Worm (Caenorhabditis elegans) whole organism, midembryonic: ENCODE data around the gene nas-21.
"Not testable (repeated sequence)": the region's sequence is repeated elsewhere in the genome, so short reads cannot be mapped to it uniquely, and the experiment has no call there.

ENCODE experiments used
- T22C8.4 ChIP-seq: fragments of 200-800 bp; sonication (Bioruptor generic); IDR thresholded peaks from 2 replicates; pipeline ENCODE4 v1.3.6; 2022; ENCODE audit warnings: missing genetic modification characterization, missing compliant biosample characterization
- cog-1 ChIP-seq: sonication (generic microtip); optimal IDR thresholded peaks from 2 replicates; lab custom pipeline; 2016; ENCODE audit warnings: missing genetic modification characterization, missing compliant biosample characterization
- flt-1 ChIP-seq: fragments of 200-800 bp; sonication (Bioruptor generic); IDR thresholded peaks from 2 replicates; pipeline ENCODE4 v1.3.6; 2022; ENCODE audit warnings: missing genetic modification characterization, missing compliant biosample characterization
- klf-2 ChIP-seq: fragments of 200-800 bp; sonication (Bioruptor generic); conservative IDR thresholded peaks from 2 replicates; pipeline ENCODE4 v1.3.6; 2022; ENCODE audit warnings: missing genetic modification reagents, missing genetic modification characterization, missing compliant biosample characterization
- med-1 ChIP-seq: sonication (generic microtip); optimal IDR thresholded peaks from 2 replicates; lab custom pipeline; 2017; ENCODE audit warnings: missing genetic modification characterization, mild to moderate bottlenecking, missing compliant biosample characterization, antibody characterized with exemption, missing genetic modification reagents; ENCODE audit not compliant: insufficient read depth
- ref-1 ChIP-seq: fragments of 200-800 bp; sonication (Bioruptor generic); conservative IDR thresholded peaks from 2 replicates; pipeline ENCODE4 v1.3.6; 2022; ENCODE audit warnings: missing genetic modification reagents, missing genetic modification characterization, missing compliant biosample characterization
- tab-1 ChIP-seq: fragments of 200-800 bp; sonication (Bioruptor generic); IDR thresholded peaks from 2 replicates; pipeline ENCODE4 v1.3.6; 2022; ENCODE audit warnings: missing genetic modification characterization, missing compliant biosample characterization
- ztf-23 ChIP-seq: fragments of 200-800 bp; sonication (Bioruptor generic); IDR thresholded peaks from 2 replicates; pipeline ENCODE4 v1.3.6; 2022; ENCODE audit warnings: missing genetic modification reagents, missing genetic modification characterization, missing compliant biosample characterization
- ztf-29 ChIP-seq: fragments of 200-800 bp; sonication (Bioruptor generic); IDR thresholded peaks from 2 replicates; pipeline ENCODE4 v1.3.6; 2022; ENCODE audit warnings: missing genetic modification reagents, missing genetic modification characterization, missing compliant biosample characterization

The nas-21 gene

DNA sequence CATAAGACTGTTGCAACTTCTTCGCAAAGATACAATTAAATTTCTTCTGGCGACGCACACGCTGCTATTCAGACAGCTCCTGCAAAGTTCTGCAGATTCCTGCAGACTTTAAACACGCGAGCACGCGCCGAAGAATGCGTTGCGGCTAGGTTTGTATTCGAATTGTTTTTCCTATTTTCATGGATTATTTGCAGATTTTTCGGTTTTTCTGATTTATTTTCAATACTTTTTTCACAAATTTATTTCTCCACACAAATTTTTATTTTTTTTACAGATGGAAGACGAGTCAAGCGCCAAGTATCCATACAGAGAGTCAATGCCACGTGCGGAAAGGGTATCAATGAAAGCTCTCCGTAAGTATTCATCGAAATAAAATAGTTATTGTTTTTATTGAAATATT lies 3.3 kb downstream of the nas-21 start, which contains the start of gene T11F9.7:
Gene T11F9.7 (plus strand): TSS at position 301 of the 400 bp plus-strand sequence.
- TF ChIP-seq flt-1 (GFP tag; lab: Robert Waterston, UW); ztf-29 (GFP tag; lab: Robert Waterston, UW); med-1: not testable (repeated sequence)

DNA sequence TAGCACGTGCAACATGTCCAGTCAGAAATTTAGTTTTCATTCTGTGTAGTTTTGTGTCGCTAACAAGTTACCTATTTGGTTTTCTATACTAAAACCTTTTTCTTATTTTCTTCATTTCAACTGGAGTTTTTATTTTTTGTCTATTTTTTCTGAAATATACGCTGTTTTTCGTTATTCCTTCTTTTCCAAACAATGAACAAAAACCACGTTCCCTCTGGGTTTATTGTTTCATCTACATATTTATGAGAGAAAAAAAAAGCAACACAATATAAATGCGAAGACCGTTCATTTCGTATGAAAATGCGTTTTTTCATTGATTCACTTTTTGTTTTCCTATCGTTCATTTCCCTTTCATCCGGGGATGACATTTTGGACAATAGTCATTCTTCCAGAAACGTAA lies 7.0 kb downstream of the nas-21 start, which contains the start of gene T11F9.22:
Gene T11F9.22 (plus strand): TSS at position 301 of the 400 bp plus-strand sequence.
- TF ChIP-seq T22C8.4 (no peak), ztf-29 (GFP tag; lab: Robert Waterston, UW) (no peak), ztf-23 (GFP tag; lab: Robert Waterston, UW) (no peak), klf-2 (GFP tag; lab: Robert Waterston, UW) (no peak), cog-1 (tag; lab: Kevin White, UChicago) (no peak), med-1 (no peak), tab-1 (GFP tag; lab: Robert Waterston, UW) (no peak), flt-1 (GFP tag; lab: Robert Waterston, UW) (no peak), ref-1 (no peak)

DNA sequence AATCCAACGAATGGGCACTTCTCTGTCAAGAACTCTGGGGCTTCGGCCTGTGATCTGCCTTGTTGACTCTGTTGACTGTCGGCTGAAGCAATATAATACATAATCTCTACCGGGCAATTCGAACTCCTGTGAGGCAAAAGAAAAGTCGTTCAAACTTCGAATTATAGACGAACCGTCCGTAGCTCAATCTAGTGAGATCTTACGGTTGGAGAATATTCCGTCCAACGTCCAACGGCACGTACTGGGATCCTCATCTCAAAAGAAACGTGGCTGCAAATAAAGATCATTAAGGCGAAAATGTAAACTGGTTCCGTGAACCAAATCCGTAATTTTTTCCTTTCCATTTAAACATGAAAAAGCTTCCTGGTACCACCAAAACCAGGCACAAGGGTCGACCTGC lies 8.4 kb downstream of the nas-21 start, which contains the start of gene T11F9.14:
Gene T11F9.14 (minus strand): TSS at position 101 of the 400 bp plus-strand sequence.
- TF ChIP-seq med-1; T22C8.4; klf-2 (GFP tag; lab: Robert Waterston, UW): not testable (repeated sequence)

DNA sequence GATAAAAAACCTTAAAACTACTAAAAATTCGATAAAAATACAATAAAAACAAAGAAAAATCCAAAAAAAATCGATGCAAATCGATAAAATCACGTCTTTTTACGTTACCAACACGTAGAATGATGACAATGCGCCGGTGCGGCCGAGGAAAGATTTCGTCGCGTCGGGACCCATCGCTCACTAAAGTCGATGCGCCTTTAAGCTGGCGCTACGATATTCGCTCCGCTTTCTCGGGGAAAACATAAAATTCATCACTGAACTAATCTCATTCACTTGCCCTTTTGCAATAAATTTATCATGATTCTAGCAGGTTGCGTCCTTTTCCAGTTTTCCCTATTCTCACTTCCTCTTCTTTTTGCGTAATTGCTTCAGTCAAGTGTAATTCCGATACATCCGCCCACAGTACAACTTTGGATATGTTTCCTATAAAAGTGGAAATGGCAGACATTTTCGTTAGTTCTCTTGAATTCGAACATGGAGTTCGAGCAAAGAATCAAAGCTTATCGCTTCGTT lies 11.3 kb downstream of the nas-21 start, which contains the start of gene col-157:
Gene col-157 (plus strand): TSS at position 463 of the 513 bp plus-strand sequence.
- TF ChIP-seq med-1; cog-1 (tag; lab: Kevin White, UChicago); klf-2 (GFP tag; lab: Robert Waterston, UW): not testable (repeated sequence)

DNA sequence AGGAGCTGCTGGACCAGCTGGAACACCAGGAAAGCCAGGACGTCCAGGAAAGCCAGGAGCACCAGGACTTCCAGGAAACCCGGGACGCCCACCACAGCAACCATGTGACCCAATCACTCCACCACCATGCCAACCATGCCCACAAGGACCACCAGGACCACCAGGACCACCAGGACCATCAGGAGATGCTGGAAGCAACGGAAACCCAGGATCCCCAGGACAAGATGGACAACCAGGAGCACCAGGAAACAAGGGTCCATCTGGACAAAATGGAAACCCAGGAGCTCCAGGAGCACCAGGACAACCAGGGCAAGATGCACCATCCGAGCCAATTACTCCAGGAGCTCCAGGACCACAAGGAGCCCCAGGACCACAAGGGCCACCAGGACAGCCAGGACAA lies 12.0 kb downstream of the nas-21 start:
- TF ChIP-seq tab-1 (GFP tag; lab: Robert Waterston, UW) = no peak
- TF ChIP-seq ztf-23 (GFP tag; lab: Robert Waterston, UW) = no peak
- TF ChIP-seq ztf-29 (GFP tag; lab: Robert Waterston, UW) = no peak
- TF ChIP-seq klf-2 (GFP tag; lab: Robert Waterston, UW) = no peak
- TF ChIP-seq T22C8.4 = no peak
- TF ChIP-seq cog-1 (tag; lab: Kevin White, UChicago) = no peak
- no peak for TF ChIP-seq flt-1 (GFP tag; lab: Robert Waterston, UW)

DNA sequence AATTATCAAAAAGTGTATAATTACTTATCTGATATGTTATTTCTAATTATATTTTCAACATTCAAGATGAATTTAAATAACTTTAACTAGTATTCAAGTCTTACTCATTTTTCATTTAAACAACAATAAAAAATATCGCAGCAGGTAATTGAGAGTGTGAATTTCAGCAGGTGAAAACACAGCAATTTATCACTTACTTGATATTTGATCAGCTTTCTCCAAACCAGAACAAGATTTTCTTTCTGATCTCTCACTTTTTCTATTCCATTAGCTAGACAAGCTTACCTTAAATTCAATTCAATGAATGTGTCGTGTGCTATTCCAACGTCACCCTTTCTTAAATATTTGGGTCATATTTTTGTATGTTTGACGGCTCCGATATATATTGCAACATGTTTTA lies 13.2 kb downstream of the nas-21 start, which contains the start of gene srh-1:
Gene srh-1 (plus strand): TSS at position 301 of the 400 bp plus-strand sequence.
- TF ChIP-seq T22C8.4 (no peak), klf-2 (GFP tag; lab: Robert Waterston, UW) (no peak), flt-1 (GFP tag; lab: Robert Waterston, UW) (no peak), cog-1 (tag; lab: Kevin White, UChicago) (no peak)

DNA sequence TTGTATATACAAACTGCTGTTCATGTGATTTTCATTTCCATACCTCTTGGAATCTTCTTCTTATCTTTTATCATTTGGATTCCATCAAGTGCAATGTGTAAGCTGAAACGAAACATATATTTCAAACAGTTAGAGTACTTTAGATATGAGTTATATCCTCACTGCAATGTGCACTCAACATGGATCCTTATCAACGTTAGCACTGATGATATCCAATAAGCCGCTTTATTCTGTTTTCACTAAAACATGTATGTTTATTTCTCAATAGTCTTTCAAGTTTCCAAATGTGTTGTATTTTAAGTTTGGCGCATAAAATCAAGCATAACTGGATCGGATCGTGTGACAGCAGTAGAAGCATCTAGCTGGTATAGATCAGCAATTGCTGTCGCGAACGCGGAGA lies 14.3 kb downstream of the nas-21 start, which contains the start of gene T11F9.10:
Gene T11F9.10 (plus strand): TSS at position 301 of the 400 bp plus-strand sequence.
- TF ChIP-seq med-1 = no peak
- no peak for TF ChIP-seq klf-2 (GFP tag; lab: Robert Waterston, UW)
- TF ChIP-seq ztf-29 (GFP tag; lab: Robert Waterston, UW) = no peak

DNA sequence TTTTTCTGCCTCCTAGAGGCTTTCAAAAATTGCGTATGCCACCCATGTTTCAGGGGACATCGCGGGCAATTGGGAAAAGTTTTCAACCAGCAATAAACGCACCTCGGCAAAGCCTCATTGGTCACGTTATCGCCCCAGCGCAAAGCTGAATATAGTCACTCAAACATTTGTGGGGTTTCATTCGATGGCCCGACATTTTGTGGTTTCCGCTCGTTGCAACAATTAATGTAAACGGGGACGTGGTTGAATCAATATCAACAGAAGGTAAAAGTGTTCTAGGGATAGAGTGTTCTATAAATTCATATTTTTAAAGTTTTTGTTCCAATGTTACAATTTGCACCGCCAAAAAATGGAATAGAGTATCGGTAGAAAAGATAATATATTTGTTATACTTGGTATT lies 15.9 kb downstream of the nas-21 start:
- TF ChIP-seq ref-1 = no peak
- TF ChIP-seq flt-1 (GFP tag; lab: Robert Waterston, UW) = no peak
- TF ChIP-seq tab-1 (GFP tag; lab: Robert Waterston, UW) = no peak
- no peak for TF ChIP-seq ztf-29 (GFP tag; lab: Robert Waterston, UW)
- TF ChIP-seq med-1 = no peak
- no peak for TF ChIP-seq klf-2 (GFP tag; lab: Robert Waterston, UW)
- TF ChIP-seq T22C8.4 = no peak
- TF ChIP-seq ztf-23 (GFP tag; lab: Robert Waterston, UW) = no peak
- TF ChIP-seq cog-1 (tag; lab: Kevin White, UChicago) = no peak

DNA sequence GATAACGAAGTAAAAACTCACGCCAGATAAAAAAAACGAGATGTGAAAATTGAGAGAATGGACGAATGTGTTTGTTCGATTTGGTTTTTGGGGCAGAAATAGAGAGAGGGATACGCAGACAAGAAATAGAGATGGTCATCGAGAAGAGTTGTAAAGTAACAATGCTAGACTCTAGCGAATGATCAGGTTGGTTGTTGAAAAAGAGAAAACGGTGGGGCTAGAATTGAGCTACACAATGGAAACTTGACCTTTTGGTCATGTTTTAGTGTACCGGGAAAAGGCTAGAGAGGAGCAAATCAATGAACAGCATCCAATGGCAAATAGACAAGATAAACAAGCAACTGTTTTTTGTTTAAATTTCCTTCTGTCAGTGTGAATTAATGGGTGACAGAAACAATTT lies 18.0 kb downstream of the nas-21 start, which contains the start of gene dhs-19:
Gene dhs-19 (minus strand): TSS at position 101 of the 400 bp plus-strand sequence.
- TF ChIP-seq ztf-23 (GFP tag; lab: Robert Waterston, UW) = no peak
- no peak for TF ChIP-seq ref-1
- TF ChIP-seq flt-1 (GFP tag; lab: Robert Waterston, UW) = no peak
- no peak for TF ChIP-seq cog-1 (tag; lab: Kevin White, UChicago)
- TF ChIP-seq klf-2 (GFP tag; lab: Robert Waterston, UW) = no peak
- no peak for TF ChIP-seq ztf-29 (GFP tag; lab: Robert Waterston, UW)
- TF ChIP-seq T22C8.4 = no peak
- TF ChIP-seq med-1 = no peak
- TF ChIP-seq tab-1 (GFP tag; lab: Robert Waterston, UW) = no peak

DNA sequence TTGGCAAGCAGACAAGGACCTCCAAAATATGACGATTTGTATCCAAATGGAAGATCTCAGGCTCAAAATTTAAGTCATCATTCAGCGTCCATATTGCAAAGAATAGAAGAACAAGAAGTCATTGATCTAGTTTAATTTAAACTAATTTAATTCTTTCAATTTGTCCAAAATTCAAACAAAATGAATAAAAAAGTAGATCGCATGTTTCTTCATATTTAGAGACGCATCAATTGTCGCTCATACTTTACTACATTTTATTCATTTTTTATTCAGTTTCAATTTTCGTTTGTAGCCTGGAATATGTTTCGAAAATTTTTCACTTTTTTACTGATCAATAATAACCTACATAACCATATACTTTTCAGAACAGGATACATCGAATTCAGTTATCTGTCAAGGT lies 20.1 kb downstream of the nas-21 start, which contains the start of gene T11F9.21:
Gene T11F9.21 (plus strand): TSS at position 301 of the 400 bp plus-strand sequence.
- TF ChIP-seq tab-1 (GFP tag; lab: Robert Waterston, UW) (no peak), flt-1 (GFP tag; lab: Robert Waterston, UW) (no peak), klf-2 (GFP tag; lab: Robert Waterston, UW) (no peak), med-1 (no peak), T22C8.4 (no peak), ref-1 (no peak), cog-1 (tag; lab: Kevin White, UChicago) (no peak), ztf-23 (GFP tag; lab: Robert Waterston, UW) (no peak)
